Fruit fly (Drosophila melanogaster): ENCODE results near the gene CG3792.

dm6 chr2L:4955094-4955823, 21.9 kb upstream of the CG3792 start, which contains the start of the genes Jon25Bi and Marcal1:
- no peak for TF ChIP-seq pan (optimal IDR thresholded peaks at IDR 0.05)
- no peak for TF ChIP-seq OdsH (GFP tag; optimal IDR thresholded peaks at IDR 0.05)
- no peak for TF ChIP-seq psq (GFP tag; optimal IDR thresholded peaks at IDR 0.05)
- TF ChIP-seq Hr78 (GFP tag; optimal IDR thresholded peaks at IDR 0.05), result no peak
- TF ChIP-seq Vsx2 (GFP tag; optimal IDR thresholded peaks at IDR 0.05; ENCODE audit: partially characterized antibody), result no peak
